Fruit fly (Drosophila melanogaster) whole organism, prepupa: Measurements from ENCODE around the gene CG17260.

ENCODE experiments used
- Blimp-1 ChIP-seq: fragments of 200-800 bp; sonication (Bioruptor generic); optimal IDR thresholded peaks from 3 replicates; lab custom pipeline; 2017; ENCODE audit warnings: missing biosample characterization, missing genetic modification characterization, mild to moderate bottlenecking, moderate library complexity, missing genetic modification reagents
- CG11762 ChIP-seq: fragments of 200-800 bp; sonication (Bioruptor generic); optimal IDR thresholded peaks from 3 replicates; lab custom pipeline; 2016; ENCODE audit warnings: missing biosample characterization, missing genetic modification characterization; ENCODE audit not compliant: insufficient read depth
- CG11902 ChIP-seq: fragments of 200-800 bp; sonication (Bioruptor generic); optimal IDR thresholded peaks from 3 replicates; lab custom pipeline; 2016; ENCODE audit warnings: missing biosample characterization, missing genetic modification characterization
- CG15336 ChIP-seq: fragments of 200-800 bp; sonication (Bioruptor generic); IDR thresholded peaks from 2 replicates; pipeline ENCODE4 v1.3.6; 2022; ENCODE audit warnings: missing biosample characterization, missing genetic modification characterization
- CG1621 ChIP-seq: fragments of 200-800 bp; sonication (Bioruptor generic); optimal IDR thresholded peaks from 3 replicates; lab custom pipeline; 2018; ENCODE audit warnings: missing biosample characterization, mild to moderate bottlenecking, missing genetic modification characterization
- CG16779 ChIP-seq: fragments of 200-800 bp; sonication (Bioruptor generic); optimal IDR thresholded peaks from 3 replicates; lab custom pipeline; 2017; ENCODE audit warnings: missing biosample characterization, mild to moderate bottlenecking, missing genetic modification characterization
- CG3032 ChIP-seq: fragments of 200-800 bp; optimal IDR thresholded peaks from 2 replicates; lab custom pipeline; 2019; ENCODE audit warnings: missing biosample characterization, mild to moderate bottlenecking, missing genetic modification characterization, moderate library complexity
- CG31627 ChIP-seq: fragments of 200-800 bp; sonication (Bioruptor generic); optimal IDR thresholded peaks from 3 replicates; lab custom pipeline; 2016; ENCODE audit warnings: missing biosample characterization, missing genetic modification characterization
- CG32006 ChIP-seq: fragments of 200-800 bp; sonication (Bioruptor generic); optimal IDR thresholded peaks from 3 replicates; lab custom pipeline; 2017; ENCODE audit warnings: missing biosample characterization, mild to moderate bottlenecking, missing genetic modification characterization
- CG34406 ChIP-seq: fragments of 200-800 bp; sonication (Bioruptor generic); optimal IDR thresholded peaks from 3 replicates; lab custom pipeline; 2016; ENCODE audit warnings: missing biosample characterization, missing genetic modification characterization
- CG3919 ChIP-seq: fragments of 200-800 bp; sonication (Bioruptor generic); optimal IDR thresholded peaks from 3 replicates; lab custom pipeline; 2016; ENCODE audit warnings: missing biosample characterization, missing genetic modification characterization
- CG4318 ChIP-seq: fragments of 200-800 bp; sonication (Bioruptor generic); optimal IDR thresholded peaks from 3 replicates; lab custom pipeline; 2017; ENCODE audit warnings: missing biosample characterization, mild to moderate bottlenecking, missing genetic modification characterization
- CG6163 ChIP-seq: fragments of 200-800 bp; sonication (Bioruptor generic); IDR thresholded peaks from 3 replicates; pipeline ENCODE4 v1.3.6; 2022; ENCODE audit warnings: missing biosample characterization, missing genetic modification characterization
- CG6276 ChIP-seq: fragments of 200-800 bp; sonication (Bioruptor generic); optimal IDR thresholded peaks from 2 replicates; lab custom pipeline; 2017; ENCODE audit warnings: missing biosample characterization, mild to moderate bottlenecking, missing genetic modification characterization
- CG6792 ChIP-seq: fragments of 200-800 bp; sonication (Bioruptor generic); optimal IDR thresholded peaks from 3 replicates; lab custom pipeline; 2016; ENCODE audit warnings: missing biosample characterization, missing genetic modification characterization
- CG6808 ChIP-seq: fragments of 200-800 bp; sonication (Bioruptor generic); optimal IDR thresholded peaks from 3 replicates; lab custom pipeline; 2017; ENCODE audit warnings: missing biosample characterization, missing genetic modification characterization, mild to moderate bottlenecking, moderate library complexity, missing genetic modification reagents
- CG6854 ChIP-seq: fragments of 200-800 bp; sonication (Bioruptor generic); optimal IDR thresholded peaks from 2 replicates; lab custom pipeline; 2017; ENCODE audit warnings: missing biosample characterization, mild to moderate bottlenecking, missing genetic modification characterization
- CG7368 ChIP-seq: fragments of 200-800 bp; sonication (Bioruptor generic); optimal IDR thresholded peaks from 3 replicates; lab custom pipeline; 2016; ENCODE audit warnings: missing biosample characterization, missing genetic modification characterization
- CG8119 ChIP-seq: fragments of 200-800 bp; sonication (Bioruptor generic); IDR thresholded peaks from 3 replicates; pipeline ENCODE4 v1.3.6; 2022; ENCODE audit warnings: missing biosample characterization, missing genetic modification characterization
- CG8319 ChIP-seq: fragments of 200-800 bp; sonication (Bioruptor generic); optimal IDR thresholded peaks from 3 replicates; lab custom pipeline; 2016; ENCODE audit warnings: missing biosample characterization, missing genetic modification characterization
- CG8632 ChIP-seq: fragments of 200-800 bp; sonication (Bioruptor generic); optimal IDR thresholded peaks from 3 replicates; lab custom pipeline; 2016; ENCODE audit warnings: missing biosample characterization, missing genetic modification characterization
- CG9139 ChIP-seq: fragments of 200-800 bp; sonication (Bioruptor generic); optimal IDR thresholded peaks from 3 replicates; lab custom pipeline; 2017; ENCODE audit warnings: missing biosample characterization, mild to moderate bottlenecking, missing genetic modification characterization
- Eip75B ChIP-seq: fragments of 200-800 bp; sonication (Bioruptor generic); optimal IDR thresholded peaks from 3 replicates; lab custom pipeline; 2016; ENCODE audit warnings: missing biosample characterization, missing genetic modification characterization
- Eip78C ChIP-seq: fragments of 200-800 bp; sonication (Bioruptor generic); peaks from one replicate; lab custom pipeline; 2016; ENCODE audit warnings: missing biosample characterization, missing genetic modification characterization
- Eip93F ChIP-seq: fragments of 200-800 bp; sonication (Bioruptor generic); optimal IDR thresholded peaks from 2 replicates; lab custom pipeline; 2016; ENCODE audit warnings: missing biosample characterization, mild to moderate bottlenecking, missing genetic modification characterization
- Ets21C ChIP-seq: fragments of 200-800 bp; sonication (Bioruptor generic); optimal IDR thresholded peaks from 3 replicates; lab custom pipeline; 2016; ENCODE audit warnings: missing biosample characterization, missing genetic modification characterization
- Gug ChIP-seq: fragments of 200-800 bp; sonication (Bioruptor generic); IDR thresholded peaks from 2 replicates; pipeline ENCODE4 v1.3.6; 2022; ENCODE audit warnings: missing biosample characterization, missing genetic modification characterization
- Hr39 ChIP-seq: fragments of 200-800 bp; sonication (Bioruptor generic); optimal IDR thresholded peaks from 2 replicates; lab custom pipeline; 2016; ENCODE audit warnings: missing biosample characterization, missing genetic modification characterization
- Hr4 ChIP-seq: fragments of 200-800 bp; sonication (Bioruptor generic); optimal IDR thresholded peaks from 3 replicates; lab custom pipeline; 2016; ENCODE audit warnings: missing biosample characterization, missing genetic modification characterization
- Lpt ChIP-seq: fragments of 200-800 bp; sonication (Bioruptor generic); optimal IDR thresholded peaks from 3 replicates; lab custom pipeline; 2016; ENCODE audit warnings: missing biosample characterization, missing genetic modification characterization
- Met ChIP-seq: fragments of 200-800 bp; sonication (Bioruptor generic); optimal IDR thresholded peaks from 3 replicates; lab custom pipeline; 2016; ENCODE audit warnings: missing biosample characterization, missing genetic modification characterization
- OdsH ChIP-seq: fragments of 200-800 bp; sonication (Bioruptor generic); optimal IDR thresholded peaks from 3 replicates; lab custom pipeline; 2016; ENCODE audit warnings: missing biosample characterization, missing genetic modification characterization
- Smox ChIP-seq: fragments of 200-800 bp; sonication (Bioruptor generic); optimal IDR thresholded peaks from 3 replicates; lab custom pipeline; 2016; ENCODE audit warnings: missing biosample characterization, missing genetic modification characterization
- Sox102F ChIP-seq: fragments of 200-800 bp; sonication (Bioruptor generic); optimal IDR thresholded peaks from 2 replicates; lab custom pipeline; 2016; ENCODE audit warnings: missing biosample characterization, mild to moderate bottlenecking, missing genetic modification characterization
- Sox14 ChIP-seq: fragments of 200-800 bp; sonication (Bioruptor generic); optimal IDR thresholded peaks from 3 replicates; lab custom pipeline; 2016; ENCODE audit warnings: missing biosample characterization, missing genetic modification characterization
- achi ChIP-seq: fragments of 200-800 bp; sonication (Bioruptor generic); optimal IDR thresholded peaks from 3 replicates; lab custom pipeline; 2016; ENCODE audit warnings: missing biosample characterization, missing genetic modification characterization
- acj6 ChIP-seq: fragments of 200-800 bp; sonication (Bioruptor generic); optimal IDR thresholded peaks from 3 replicates; lab custom pipeline; 2016; ENCODE audit warnings: missing biosample characterization, missing genetic modification characterization
- cyc ChIP-seq: fragments of 200-800 bp; sonication (Bioruptor generic); optimal IDR thresholded peaks from 3 replicates; lab custom pipeline; 2016; ENCODE audit warnings: missing biosample characterization, missing genetic modification characterization
- dsx ChIP-seq: fragments of 200-800 bp; optimal IDR thresholded peaks from 3 replicates; lab custom pipeline; 2019; ENCODE audit warnings: missing biosample characterization, mild to moderate bottlenecking, missing genetic modification characterization, moderate library complexity; ENCODE audit not compliant: poor library complexity, severe bottlenecking
- eg ChIP-seq: fragments of 200-800 bp; sonication (Bioruptor generic); IDR thresholded peaks from 3 replicates; pipeline ENCODE4 v1.3.6; 2022; ENCODE audit warnings: missing biosample characterization, missing genetic modification characterization
- esn ChIP-seq: fragments of 200-800 bp; sonication (Bioruptor generic); optimal IDR thresholded peaks from 2 replicates; lab custom pipeline; 2016; ENCODE audit warnings: missing biosample characterization, mild to moderate bottlenecking, missing genetic modification characterization, moderate library complexity
- fkh ChIP-seq: fragments of 200-800 bp; sonication (Bioruptor generic); optimal IDR thresholded peaks from 3 replicates; lab custom pipeline; 2017; ENCODE audit warnings: missing biosample characterization, mild to moderate bottlenecking, missing genetic modification characterization, moderate library complexity
- lz ChIP-seq: fragments of 200-800 bp; sonication (Bioruptor generic); optimal IDR thresholded peaks from 3 replicates; lab custom pipeline; 2016; ENCODE audit warnings: missing biosample characterization, missing genetic modification characterization
- pdm3 ChIP-seq: fragments of 200-800 bp; sonication (Bioruptor generic); optimal IDR thresholded peaks from 3 replicates; lab custom pipeline; 2016; ENCODE audit warnings: missing biosample characterization, missing genetic modification characterization
- salr ChIP-seq, 2 experiments: fragments of 200-800 bp; sonication (Bioruptor generic); optimal IDR thresholded peaks; 3 replicates each; lab custom pipeline; 2016 to 2018; ENCODE audit warnings: missing biosample characterization in 2 of 2, missing genetic modification characterization in 2 of 2, mild to moderate bottlenecking in 1 of 2
- spab ChIP-seq: fragments of 200-800 bp; sonication (Bioruptor generic); optimal IDR thresholded peaks from 2 replicates; lab custom pipeline; 2017; ENCODE audit warnings: missing biosample characterization, mild to moderate bottlenecking, missing genetic modification characterization, missing genetic modification reagents
- ss ChIP-seq, 2 experiments: fragments of 200-800 bp; sonication (Bioruptor generic); optimal IDR thresholded peaks; 2 replicates in 1 of 2; 3 replicates in 1 of 2; lab custom pipeline; 2017 to 2018; ENCODE audit warnings: mild to moderate bottlenecking in 2 of 2, missing biosample characterization in 2 of 2, missing genetic modification characterization in 2 of 2, moderate library complexity in 1 of 2
- topi ChIP-seq: fragments of 200-800 bp; sonication (Bioruptor generic); optimal IDR thresholded peaks from 3 replicates; lab custom pipeline; 2016; ENCODE audit warnings: missing biosample characterization, missing genetic modification characterization
- vri ChIP-seq: fragments of 200-800 bp; sonication (Bioruptor generic); optimal IDR thresholded peaks from 3 replicates; lab custom pipeline; 2016; ENCODE audit warnings: missing biosample characterization, mild to moderate bottlenecking, missing genetic modification characterization

CG17260 gene

dm6 chr2L:3001953-3002352, 35.1 kb upstream of the CG17260 start:
- TF ChIP-seq eg (GFP tag; lab: Robert Waterston, UW) (peak; percentile 58; the same call in 2 of the 3 replicates), pdm3 (GFP tag; lab: Kevin White, UChicago) (peak; percentile 17), salr (GFP tag; optimal IDR thresholded peaks at IDR 0.05; lab: Kevin White, UChicago) (peak in 1 of 2 experiments; percentile 36), CG15336 (GFP tag; lab: Robert Waterston, UW) (peak; percentile 69), fkh (no peak), OdsH (GFP tag; lab: Kevin White, UChicago) (peak; percentile 29), Eip78C (GFP tag; lab: Kevin White, UChicago) (peak; percentile 79), CG32006 (GFP tag; lab: Kevin White, UChicago) (peak; percentile 72), CG6792 (GFP tag; lab: Kevin White, UChicago) (no peak), CG9139 (no peak), Hr4 (GFP tag; lab: Kevin White, UChicago) (peak; percentile 36), CG8119 (peak; percentile 70), CG4318 (GFP tag; lab: Kevin White, UChicago) (peak; percentile 20), CG6163 (peak; percentile 59; the same call in 2 of the 3 replicates), spab (GFP tag; lab: Kevin White, UChicago) (no peak), CG6276 (GFP tag; lab: Kevin White, UChicago) (peak; percentile 63), achi (GFP tag; lab: Kevin White, UChicago) (peak; percentile 1), Lpt (GFP tag; lab: Kevin White, UChicago) (peak; percentile 54)

DNA sequence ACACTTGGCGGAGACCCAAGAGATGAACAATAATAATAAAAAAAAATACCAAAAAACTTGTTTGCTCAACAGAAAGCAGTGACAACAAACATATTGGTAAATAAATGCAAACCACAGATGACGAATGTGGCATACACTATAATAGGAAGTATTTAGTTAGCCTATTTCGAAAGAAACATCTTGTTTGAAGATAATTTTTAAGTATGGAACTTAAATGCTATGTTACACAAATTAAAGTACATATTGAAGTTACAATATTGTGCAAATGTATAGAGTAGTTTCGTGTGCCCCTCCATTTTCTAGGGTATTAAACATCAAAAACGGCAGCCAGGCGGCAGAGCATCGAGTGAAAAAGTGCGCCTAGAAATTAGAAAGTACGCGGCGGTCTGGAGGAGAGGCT, 33.6 kb upstream of the CG17260 start:
- TF ChIP-seq CG32006 (GFP tag; lab: Kevin White, UChicago) (peak; percentile 94), eg (GFP tag; lab: Robert Waterston, UW) (peak; percentile 83), Gug (GFP tag; lab: Robert Waterston, UW) (peak; percentile 63), Sox14 (GFP tag; lab: Kevin White, UChicago) (peak; percentile 25), Hr4 (GFP tag; lab: Kevin White, UChicago) (peak; percentile 93), Smox (GFP tag; lab: Kevin White, UChicago) (no peak), achi (GFP tag; lab: Kevin White, UChicago) (peak; percentile 57), Eip93F (GFP tag; lab: Kevin White, UChicago) (no peak), Eip78C (GFP tag; lab: Kevin White, UChicago) (peak; percentile 86), esn (GFP tag; lab: Kevin White, UChicago) (no peak), dsx (GFP tag; lab: Kevin White, UChicago) (no peak), Eip75B (GFP tag; lab: Kevin White, UChicago) (peak; percentile 15), CG11902 (GFP tag; lab: Kevin White, UChicago) (no peak), Met (GFP tag; lab: Kevin White, UChicago) (no peak), Ets21C (no peak), OdsH (GFP tag; lab: Kevin White, UChicago) (peak; percentile 49), cyc (GFP tag; lab: Kevin White, UChicago) (no peak), Blimp-1 (GFP tag; lab: Kevin White, UChicago) (no peak), CG11762 (GFP tag; lab: Kevin White, UChicago) (peak; percentile 21), ss (GFP tag; optimal IDR thresholded peaks at IDR 0.05; lab: Kevin White, UChicago) (no peak), CG8632 (GFP tag; lab: Kevin White, UChicago) (no peak), lz (GFP tag; lab: Kevin White, UChicago) (no peak), CG6808 (GFP tag; lab: Kevin White, UChicago) (no peak), CG31627 (GFP tag; lab: Kevin White, UChicago) (no peak), CG34406 (peak; percentile 8), Sox102F (GFP tag; lab: Kevin White, UChicago) (no peak), Hr39 (GFP tag; lab: Kevin White, UChicago) (no peak), CG16779 (no peak), Lpt (GFP tag; lab: Kevin White, UChicago) (peak; percentile 11), vri (GFP tag; lab: Kevin White, UChicago) (no peak), CG9139 (no peak), CG3919 (GFP tag; lab: Kevin White, UChicago) (peak; percentile 46), topi (GFP tag; lab: Kevin White, UChicago) (no peak), CG6854 (GFP tag; lab: Kevin White, UChicago) (no peak), CG1621 (tag; lab: Kevin White, UChicago) (no peak), acj6 (GFP tag; lab: Kevin White, UChicago) (peak; percentile 24), CG8319 (GFP tag; lab: Kevin White, UChicago) (no peak), CG3032 (tag; lab: Kevin White, UChicago) (no peak), CG6276 (GFP tag; lab: Kevin White, UChicago) (peak; percentile 85), CG7368 (GFP tag; lab: Kevin White, UChicago) (peak; percentile 22)
